Worm (Caenorhabditis elegans): ENCODE data around the gene cca-1.

Gene cca-1

DNA sequence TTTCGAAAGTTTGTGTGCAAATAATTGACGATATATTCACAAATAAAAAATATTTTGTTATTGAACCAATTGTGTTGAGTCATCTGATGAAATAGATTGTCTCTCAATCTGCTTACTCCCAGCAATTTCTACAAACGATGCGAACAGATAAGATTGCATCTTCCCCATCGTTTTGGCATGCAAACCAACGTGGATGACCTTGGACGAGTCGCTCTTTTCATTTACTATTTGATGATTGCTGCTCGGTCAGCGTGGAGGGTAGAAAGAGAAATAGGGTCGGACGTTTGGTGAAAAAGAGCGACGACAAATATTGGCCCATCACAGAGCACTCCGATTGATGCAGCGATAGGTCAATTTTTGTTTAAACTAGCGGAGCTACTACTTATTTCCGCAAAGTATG is 50.0 kb downstream of the cca-1 start (continued):
- TF ChIP-seq ztf-4 (tag; optimal IDR thresholded peaks at IDR 0.05) = no peak
- TF ChIP-seq egl-5 (tag; optimal IDR thresholded peaks at IDR 0.05) = peak; percentile 18
- peak; percentile 77 for TF ChIP-seq ama-1 (optimal IDR thresholded peaks at IDR 0.05)
- peak; percentile 84 for TF ChIP-seq nhr-25 (tag; optimal IDR thresholded peaks at IDR 0.05)
- TF ChIP-seq unc-62 (GFP tag; optimal IDR thresholded peaks at IDR 0.05) = no peak
- no peak for TF ChIP-seq ztf-11 (tag; optimal IDR thresholded peaks at IDR 0.05)
- TF ChIP-seq nhr-23 (tag; optimal IDR thresholded peaks at IDR 0.05) = peak; percentile 53
- no peak for TF ChIP-seq unc-39 (tag; optimal IDR thresholded peaks at IDR 0.05)
- peak; percentile 50 for TF ChIP-seq elt-2 (tag; optimal IDR thresholded peaks at IDR 0.05)
- no peak for TF ChIP-seq egl-27 (tag; optimal IDR thresholded peaks at IDR 0.05)

DNA sequence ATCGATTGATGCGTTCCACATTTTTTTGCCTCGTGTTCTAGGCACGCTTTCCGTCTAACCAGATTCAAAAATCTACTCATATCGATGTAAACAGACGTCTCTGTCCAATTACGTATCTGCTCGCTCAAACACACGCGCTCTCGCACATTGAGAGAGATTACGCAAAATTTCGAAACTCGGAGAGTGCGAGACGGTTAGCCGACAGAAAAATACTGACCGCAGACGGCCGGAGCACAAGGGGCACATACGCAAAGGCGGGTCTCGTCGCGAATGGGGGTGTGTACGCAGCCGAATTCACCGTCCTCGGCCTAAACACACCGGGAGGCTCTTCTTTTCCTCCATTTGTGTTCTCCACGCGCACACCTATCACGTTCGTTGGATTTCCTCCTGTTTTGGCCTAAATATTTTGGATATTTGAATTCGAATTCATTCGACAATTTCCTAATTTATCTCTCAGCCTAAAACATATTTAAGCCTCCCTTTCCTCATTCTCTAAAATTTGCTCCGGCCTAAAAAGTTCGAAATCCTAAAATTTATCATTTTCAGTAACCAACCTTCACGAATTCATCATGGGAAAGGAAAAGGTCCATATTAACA is 52.5 kb downstream of the cca-1 start, which contains the start of gene eef-1A.2:
TSS of gene eef-1A.2 (plus strand) at position 547 of the 597 bp plus-strand sequence.
- TF ChIP-seq sea-2 (GFP tag; optimal IDR thresholded peaks at IDR 0.05) (no peak), nhr-77 (tag; optimal IDR thresholded peaks at IDR 0.05) (peak; percentile 71), skn-1 (tag; optimal IDR thresholded peaks at IDR 0.05) (peak; percentile 89), ceh-9 (tag; optimal IDR thresholded peaks at IDR 0.05) (peak; percentile 29), daf-12 (tag; optimal IDR thresholded peaks at IDR 0.05) (no peak), ama-1 (optimal IDR thresholded peaks at IDR 0.05) (peak; percentile 70), nhr-237 (tag; optimal IDR thresholded peaks at IDR 0.05) (no peak), elt-3 (tag; optimal IDR thresholded peaks at IDR 0.05) (peak in 1 of 3 experiments; percentile 82), nfya-1 (tag; optimal IDR thresholded peaks at IDR 0.05; ENCODE audit: insufficient read depth) (peak; percentile 98), snpc-4 (tag; optimal IDR thresholded peaks at IDR 0.05) (peak; percentile 78), fkh-2 (tag; optimal IDR thresholded peaks at IDR 0.05) (peak; percentile 74), lin-15B (tag; optimal IDR thresholded peaks at IDR 0.05) (peak; percentile 93), nhr-25 (tag; optimal IDR thresholded peaks at IDR 0.05) (peak; percentile 93), unc-39 (tag; optimal IDR thresholded peaks at IDR 0.05) (no peak), hmg-11 (tag; optimal IDR thresholded peaks at IDR 0.05) (peak; percentile 83), lin-39 (tag; optimal IDR thresholded peaks at IDR 0.05) (peak; percentile 98), R02D3.7 (tag; optimal IDR thresholded peaks at IDR 0.05) (peak; percentile 79), tbx-2 (tag; optimal IDR thresholded peaks at IDR 0.05) (peak; percentile 76), mdl-1 (tag; optimal IDR thresholded peaks at IDR 0.05) (peak; percentile 95), zag-1 (tag; optimal IDR thresholded peaks at IDR 0.05) (peak; percentile 43), fos-1 (tag; optimal IDR thresholded peaks at IDR 0.05) (peak; percentile 35), fkh-10 (GFP tag; optimal IDR thresholded peaks at IDR 0.05) (peak; percentile 99), nhr-23 (tag; optimal IDR thresholded peaks at IDR 0.05) (peak; percentile 91), nhr-67 (tag; optimal IDR thresholded peaks at IDR 0.05) (no peak), pha-4 (tag; optimal IDR thresholded peaks at IDR 0.05) (peak; percentile 99), nhr-76 (tag; optimal IDR thresholded peaks at IDR 0.05) (no peak), egl-27 (tag; optimal IDR thresholded peaks at IDR 0.05) (peak; percentile 77), nhr-28 (tag; optimal IDR thresholded peaks at IDR 0.05) (no peak), unc-62 (GFP tag; optimal IDR thresholded peaks at IDR 0.05) (peak; percentile 75), mml-1 (tag; optimal IDR thresholded peaks at IDR 0.05) (no peak), ceh-16 (tag; optimal IDR thresholded peaks at IDR 0.05) (peak; percentile 49), elt-1 (tag; optimal IDR thresholded peaks at IDR 0.05) (peak; percentile 52), aly-2 (tag; optimal IDR thresholded peaks at IDR 0.05) (no peak), ceh-28 (tag; optimal IDR thresholded peaks at IDR 0.05) (peak; percentile 98), ztf-4 (tag; optimal IDR thresholded peaks at IDR 0.05) (peak; percentile 51), pqm-1 (tag; optimal IDR thresholded peaks at IDR 0.05) (peak; percentile 84), egl-5 (tag; optimal IDR thresholded peaks at IDR 0.05) (peak; percentile 96), elt-2 (tag; optimal IDR thresholded peaks at IDR 0.05) (peak; percentile 86), jun-1 (tag; optimal IDR thresholded peaks at IDR 0.05) (peak; percentile 96), lsy-12 (tag; optimal IDR thresholded peaks at IDR 0.05) (peak; percentile 92), ZK546.5 (tag; optimal IDR thresholded peaks at IDR 0.05) (peak; percentile 12), nhr-11 (tag; optimal IDR thresholded peaks at IDR 0.05) (peak; percentile 81), ztf-11 (tag; optimal IDR thresholded peaks at IDR 0.05) (no peak), nhr-43 (tag; optimal IDR thresholded peaks at IDR 0.05; ENCODE audit: poor library complexity, severe bottlenecking) (peak; percentile 61), eor-1 (tag; optimal IDR thresholded peaks at IDR 0.05) (peak in 1 of 2 experiments; percentile 18), ceh-82 (tag; optimal IDR thresholded peaks at IDR 0.05) (peak; percentile 29), nhr-12 (tag; optimal IDR thresholded peaks at IDR 0.05) (no peak)
